Worm (Caenorhabditis elegans) whole organism, L4/young adult: ENCODE results near the gene pars-1.

Experiments used
- W03F9.2 ChIP-seq: fragments of 150-350 bp; optimal IDR thresholded peaks from 2 replicates; lab custom pipeline; 2014; ENCODE audit warnings: missing biosample characterization, missing genetic modification characterization
- dao-5 ChIP-seq: sonication (generic microtip); optimal IDR thresholded peaks from 2 replicates; lab custom pipeline; 2016; ENCODE audit warnings: missing genotype, missing genetic modification characterization, moderate library complexity, missing compliant biosample characterization
- him-1 ChIP-seq: sonication (generic microtip); optimal IDR thresholded peaks from 2 replicates; lab custom pipeline; 2016; ENCODE audit warnings: missing genotype, missing genetic modification reagents, missing genetic modification characterization, missing compliant biosample characterization

pars-1 gene

DNA sequence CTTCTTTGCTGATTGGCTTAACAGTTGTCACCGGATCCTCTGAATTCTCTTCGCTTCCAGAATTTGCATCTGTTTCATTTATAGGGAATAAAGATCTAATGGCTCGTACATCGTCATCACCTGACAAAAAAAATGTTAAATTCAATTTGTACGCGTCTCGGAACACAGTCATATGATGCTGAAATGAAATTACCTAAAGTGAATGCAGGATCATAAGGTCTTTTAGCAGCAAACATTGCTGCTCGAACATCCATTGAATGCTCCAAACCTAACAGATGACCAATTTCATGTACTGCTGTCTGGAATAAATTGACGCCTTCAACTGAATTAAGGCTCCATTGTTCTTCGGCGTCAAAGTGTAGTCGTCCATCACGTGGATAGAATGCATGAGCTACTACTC, 7.6 kb downstream of the pars-1 start:
- TF ChIP-seq W03F9.2 (no peak), him-1 (tag; lab: Kevin White, UChicago) (no peak), dao-5 (tag; lab: Kevin White, UChicago) (no peak)

DNA sequence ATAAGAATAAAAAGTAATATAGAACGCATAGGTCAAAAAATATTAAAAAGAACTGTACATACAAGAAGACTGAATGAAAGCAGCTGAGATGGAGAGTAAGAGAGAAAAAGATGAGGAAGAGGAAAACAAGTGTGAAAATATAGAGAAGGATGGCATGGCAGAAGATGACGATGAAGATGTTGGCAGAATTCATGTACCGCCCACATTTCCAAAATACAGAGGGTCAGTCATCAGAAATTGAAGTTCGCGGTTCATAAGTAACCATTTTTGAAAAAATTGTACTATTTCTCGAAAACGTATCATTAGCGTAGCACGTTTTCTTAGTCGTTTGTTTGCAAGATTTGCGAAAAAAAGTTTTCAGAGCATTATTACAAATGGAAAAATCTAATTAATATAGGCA, 8.9 kb downstream of the pars-1 start, which contains the start of gene zmp-6:
Gene zmp-6, minus strand, starts transcription at position 101 of the 400 bp plus-strand sequence.
- TF ChIP-seq dao-5 (tag; lab: Kevin White, UChicago) (no peak), him-1 (tag; lab: Kevin White, UChicago) (no peak), W03F9.2 (no peak)

DNA sequence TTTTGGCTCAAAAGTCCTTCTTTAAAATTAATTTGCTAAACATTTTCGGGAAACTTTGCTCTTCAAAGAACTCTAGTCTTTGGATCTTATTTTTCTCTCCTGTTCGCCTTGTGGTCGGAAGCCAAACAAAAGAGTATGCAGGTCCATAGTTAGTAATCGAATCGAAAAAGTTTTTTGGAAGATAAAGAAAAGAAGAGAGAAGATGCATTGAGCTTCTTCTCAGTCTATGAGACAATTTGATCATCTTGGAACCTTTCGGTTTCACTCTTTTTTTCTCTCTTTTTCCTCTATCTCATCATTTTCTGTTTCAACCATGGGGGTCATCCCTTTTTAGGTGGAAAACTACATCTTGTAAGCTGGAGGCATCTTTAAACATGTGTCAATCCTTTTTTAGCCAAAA, 14.8 kb downstream of the pars-1 start:
- no peak for TF ChIP-seq him-1 (tag; lab: Kevin White, UChicago)
- TF ChIP-seq dao-5 (tag; lab: Kevin White, UChicago): no peak
- no peak for TF ChIP-seq W03F9.2

DNA sequence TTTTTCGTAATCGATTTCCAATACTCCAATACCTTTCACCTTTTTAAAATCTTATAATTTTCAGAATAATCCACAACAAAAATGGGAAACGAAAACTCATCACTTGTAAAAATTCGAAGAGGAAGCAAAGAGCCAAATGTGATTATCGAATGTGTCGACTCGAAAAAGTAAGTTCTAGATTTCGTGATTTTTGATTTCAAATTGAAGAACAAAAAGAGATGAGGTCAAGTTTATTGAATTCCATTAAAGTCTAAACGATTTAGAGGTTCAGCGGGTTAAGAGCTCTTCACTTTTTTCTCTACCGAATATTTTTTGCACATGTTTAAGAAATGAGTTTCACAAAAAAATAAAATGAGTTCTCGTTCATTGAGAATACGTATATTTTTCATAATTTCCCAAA, 20.1 kb downstream of the pars-1 start, which contains the start of gene B0361.4:
Gene B0361.4, plus strand, starts transcription at position 61 of the 400 bp plus-strand sequence.
- no peak for TF ChIP-seq him-1 (tag; lab: Kevin White, UChicago)
- TF ChIP-seq dao-5 (tag; lab: Kevin White, UChicago): no peak
- no peak for TF ChIP-seq W03F9.2

DNA sequence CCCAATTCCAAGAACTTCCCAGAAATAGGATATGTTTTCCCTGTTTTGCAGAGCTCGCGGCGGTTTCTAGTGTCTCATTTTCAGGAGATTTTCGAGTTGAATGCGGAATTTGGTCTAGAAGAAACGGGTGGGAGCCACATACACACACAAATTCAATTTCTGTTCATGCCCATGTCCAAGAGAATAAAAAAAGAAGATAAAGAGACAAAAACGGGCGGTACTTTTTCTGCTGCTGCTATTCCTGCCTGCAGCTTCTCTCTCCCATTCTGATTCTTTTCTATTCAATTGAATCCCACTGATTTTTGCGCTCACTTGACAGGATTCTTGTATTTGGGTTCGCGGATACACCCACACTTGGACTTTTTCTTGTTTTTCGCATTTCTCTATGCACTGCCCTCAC, 23.8 kb downstream of the pars-1 start:
- TF ChIP-seq dao-5 (tag; lab: Kevin White, UChicago) (no peak), W03F9.2 (no peak), him-1 (tag; lab: Kevin White, UChicago) (no peak)

ce11 chrIII:7263028-7263427, 24.2 kb downstream of the pars-1 start:
- TF ChIP-seq dao-5 (tag; lab: Kevin White, UChicago) (no peak), him-1 (tag; lab: Kevin White, UChicago) (no peak), W03F9.2 (no peak)

DNA sequence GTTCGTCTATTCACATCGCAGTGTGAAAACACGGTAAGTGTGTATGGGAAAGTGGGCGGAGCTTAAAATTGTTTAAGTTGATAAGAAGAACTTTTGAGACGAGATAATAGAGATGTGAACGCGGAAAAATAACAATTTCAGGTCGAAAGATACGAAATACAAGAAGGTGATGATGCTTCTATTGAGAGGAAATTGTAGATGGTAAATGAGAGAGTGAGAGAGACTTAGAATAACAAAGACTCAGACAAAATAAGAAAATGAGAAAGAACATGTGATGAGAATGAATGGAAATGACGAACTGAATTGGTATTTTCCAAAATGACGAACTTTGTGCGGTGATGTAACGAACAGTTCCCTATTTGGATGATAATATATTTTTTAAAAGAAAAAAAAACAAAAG, 32.3 kb downstream of the pars-1 start:
- TF ChIP-seq dao-5 (tag; lab: Kevin White, UChicago) (no peak), W03F9.2 (no peak), him-1 (tag; lab: Kevin White, UChicago) (no peak)

DNA sequence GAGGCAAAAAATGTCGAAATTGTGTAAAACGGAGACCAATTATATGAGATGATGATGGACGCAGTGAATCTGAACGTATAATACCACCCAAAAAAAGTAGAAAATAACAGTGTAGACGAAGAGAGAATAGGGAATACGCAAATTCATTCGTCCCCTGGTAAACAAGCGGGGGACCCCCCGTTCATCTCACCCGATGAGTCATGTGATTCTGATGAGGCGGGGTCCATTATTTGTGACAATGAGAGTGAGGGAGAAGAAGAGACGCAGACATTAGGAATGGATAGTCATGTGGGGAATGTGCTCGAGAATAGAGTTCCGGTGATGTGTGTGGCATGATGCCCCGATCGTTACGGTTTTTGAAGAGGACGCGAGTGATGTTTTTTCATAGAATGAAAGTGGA, 33.3 kb downstream of the pars-1 start:
- TF ChIP-seq him-1 (tag; lab: Kevin White, UChicago) (no peak), W03F9.2 (no peak), dao-5 (tag; lab: Kevin White, UChicago) (no peak)

- no peak for TF ChIP-seq dao-5 (tag; lab: Kevin White, UChicago)
- no peak for TF ChIP-seq W03F9.2
- TF ChIP-seq him-1 (tag; lab: Kevin White, UChicago): no peak
Measured at ce11 chrIII:7272828-7273227, 34.0 kb downstream of the pars-1 start.

DNA sequence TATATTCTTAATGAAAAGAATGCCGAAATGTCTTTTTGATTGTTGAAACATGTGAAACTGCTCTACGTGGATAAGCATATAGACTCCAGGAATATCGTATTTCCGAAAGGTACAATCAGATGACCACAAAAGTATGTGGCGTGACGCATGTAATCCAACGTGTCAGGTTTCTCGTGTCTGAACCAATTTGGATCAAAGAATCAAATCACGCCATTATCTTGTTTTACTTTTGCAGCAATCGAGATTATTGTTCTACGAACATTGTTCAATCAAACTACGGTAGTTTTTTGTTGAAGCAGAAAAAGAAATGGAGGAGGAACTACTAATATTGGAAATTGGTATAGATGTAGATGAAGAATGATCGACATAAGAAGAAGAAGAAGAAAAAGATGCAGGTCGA, 34.9 kb downstream of the pars-1 start:
- TF ChIP-seq him-1 (tag; lab: Kevin White, UChicago) (no peak), W03F9.2 (no peak), dao-5 (tag; lab: Kevin White, UChicago) (no peak)

DNA sequence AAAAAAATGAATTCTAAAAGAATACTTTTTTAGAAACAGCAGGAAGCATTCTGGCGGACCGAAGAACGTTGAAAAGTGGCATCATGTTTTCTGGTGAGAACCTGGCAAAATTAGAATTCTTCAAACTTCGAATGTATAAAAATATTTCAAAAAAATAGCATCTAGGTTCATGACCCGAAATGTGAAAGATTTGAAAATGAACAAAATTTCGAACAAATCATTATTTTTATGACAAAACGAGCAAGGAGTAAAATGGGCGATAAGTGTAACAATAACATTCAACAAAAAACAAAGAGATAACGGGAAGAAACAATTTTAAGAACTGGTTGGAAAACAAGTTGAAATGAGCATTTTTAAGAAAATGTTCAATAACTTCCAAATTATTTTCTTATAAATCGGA, 36.5 kb downstream of the pars-1 start, which contains the start of gene psd-1:
Gene psd-1, minus strand, starts transcription at position 101 of the 400 bp plus-strand sequence.
- TF ChIP-seq him-1 (tag; lab: Kevin White, UChicago) (no peak), W03F9.2 (no peak), dao-5 (tag; lab: Kevin White, UChicago) (no peak)

- TF ChIP-seq him-1 (tag; lab: Kevin White, UChicago) (no peak), dao-5 (tag; lab: Kevin White, UChicago) (no peak), W03F9.2 (peak; percentile 28)
Measured at ce11 chrIII:7277228-7277627, 38.4 kb downstream of the pars-1 start, which contains the start of the genes spot-1 and B0361.11. spot-1 (minus strand) TSS chrIII:7277274. B0361.11 (plus strand) TSS chrIII:7277599.

DNA sequence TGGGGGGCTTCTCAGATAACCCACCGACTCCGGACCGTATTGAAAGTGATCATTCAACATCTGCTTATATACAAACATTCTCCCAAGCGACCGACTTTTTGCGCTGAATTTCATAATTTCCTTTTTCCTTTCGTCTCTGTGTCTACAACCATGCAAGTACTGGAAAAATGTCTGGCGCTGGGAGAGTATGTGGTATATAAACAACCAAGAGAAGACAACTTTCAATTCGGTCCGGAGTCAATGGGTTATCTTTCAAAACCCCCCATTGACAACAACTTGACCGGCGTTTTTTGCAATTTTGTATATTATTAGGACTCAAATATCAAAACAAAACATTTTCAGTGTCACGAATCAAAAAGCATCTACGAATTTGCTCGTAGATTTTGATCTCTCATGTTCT, 39.7 kb downstream of the pars-1 start:
- peak; percentile 42 for TF ChIP-seq dao-5 (tag; lab: Kevin White, UChicago)
- peak; percentile 74 for TF ChIP-seq W03F9.2
- no peak for TF ChIP-seq him-1 (tag; lab: Kevin White, UChicago)

DNA sequence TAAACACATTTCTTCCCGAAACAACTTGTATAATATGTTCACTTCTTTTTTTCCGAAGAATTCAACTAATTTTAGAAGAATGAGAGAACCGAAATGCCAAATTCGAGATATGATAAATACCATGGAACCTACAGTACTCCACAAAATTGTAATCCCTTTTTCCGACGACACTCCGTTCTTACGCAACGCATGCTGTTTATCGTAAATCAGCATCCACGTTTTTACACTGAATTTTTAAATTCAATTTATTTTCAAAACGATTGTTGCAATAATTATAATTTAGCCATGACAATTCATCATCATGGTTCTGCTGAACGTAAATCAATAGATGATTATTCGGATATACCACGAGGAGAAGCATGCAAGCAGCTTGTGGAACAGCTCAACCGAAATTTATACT, 42.4 kb downstream of the pars-1 start, which contains the start of gene B0361.3:
Gene B0361.3, plus strand, starts transcription at position 284 of the 400 bp plus-strand sequence.
- TF ChIP-seq W03F9.2 (no peak), dao-5 (tag; lab: Kevin White, UChicago) (no peak), him-1 (tag; lab: Kevin White, UChicago) (no peak)

DNA sequence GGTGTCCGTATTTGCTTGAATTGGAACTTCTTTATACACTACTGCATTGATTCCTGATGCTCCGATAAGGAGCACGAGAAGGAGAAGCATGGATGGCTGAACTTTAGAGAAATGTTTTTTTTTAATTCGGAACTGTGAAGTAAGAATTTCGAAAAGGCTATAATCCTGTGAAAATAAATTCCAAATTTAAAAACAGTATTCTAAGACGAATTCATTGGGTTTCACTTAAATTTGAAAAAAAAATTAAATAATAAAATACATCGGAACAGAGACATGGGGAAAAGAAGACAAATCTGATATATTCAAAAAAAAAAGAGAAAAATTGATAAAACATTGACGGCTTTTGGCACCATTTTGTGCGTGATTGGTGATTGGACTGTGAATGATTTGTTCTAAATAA, 47.0 kb downstream of the pars-1 start, which contains the start of gene pho-5:
Gene pho-5, minus strand, starts transcription at position 101 of the 400 bp plus-strand sequence.
- TF ChIP-seq him-1 (tag; lab: Kevin White, UChicago) (no peak), dao-5 (tag; lab: Kevin White, UChicago) (no peak), W03F9.2 (no peak)
